Fruit fly (Drosophila melanogaster) whole organism, embryonic: ENCODE measurements around the gene tws.

Experiments
- Adf1 ChIP-seq: fragments of 200-800 bp; sonication (Bioruptor generic); IDR thresholded peaks from 2 replicates; pipeline ENCODE4 v1.3.6; 2022; ENCODE audit warnings: missing biosample characterization, missing genetic modification characterization
- BtbVII ChIP-seq: fragments of 200-800 bp; sonication (Bioruptor generic); optimal IDR thresholded peaks from 3 replicates; lab custom pipeline; 2017; ENCODE audit warnings: missing biosample characterization, mild to moderate bottlenecking, missing genetic modification characterization
- CG10147 ChIP-seq: fragments of 200-800 bp; sonication (Bioruptor generic); optimal IDR thresholded peaks from 2 replicates; lab custom pipeline; 2019; ENCODE audit warnings: missing biosample characterization, mild to moderate bottlenecking, missing genetic modification characterization, moderate library complexity
- CG10543 ChIP-seq: fragments of 200-800 bp; sonication (Bioruptor generic); optimal IDR thresholded peaks from 3 replicates; lab custom pipeline; 2017; ENCODE audit warnings: missing biosample characterization, mild to moderate bottlenecking, missing genetic modification characterization, moderate library complexity
- CG12104 ChIP-seq: fragments of 200-800 bp; sonication (Bioruptor generic); optimal IDR thresholded peaks from 3 replicates; lab custom pipeline; 2016; ENCODE audit warnings: missing biosample characterization, missing genetic modification characterization
- CG13775 ChIP-seq: fragments of 200-800 bp; sonication (Bioruptor generic); optimal IDR thresholded peaks from 3 replicates; lab custom pipeline; 2017; ENCODE audit warnings: missing biosample characterization, mild to moderate bottlenecking, missing genetic modification characterization
- CG15269 ChIP-seq: fragments of 200-800 bp; sonication (Bioruptor generic); optimal IDR thresholded peaks from 2 replicates; lab custom pipeline; 2018; ENCODE audit warnings: missing biosample characterization, mild to moderate bottlenecking, missing genetic modification characterization, moderate library complexity
- CG16815 ChIP-seq: fragments of 200-800 bp; sonication (Bioruptor generic); optimal IDR thresholded peaks from 3 replicates; lab custom pipeline; 2017; ENCODE audit warnings: missing biosample characterization, mild to moderate bottlenecking, missing genetic modification characterization
- CG16863 ChIP-seq: fragments of 200-800 bp; sonication (Bioruptor generic); optimal IDR thresholded peaks from 3 replicates; lab custom pipeline; 2016; ENCODE audit warnings: missing biosample characterization, missing genetic modification characterization
- CG18011 ChIP-seq: fragments of 200-800 bp; sonication (Bioruptor generic); optimal IDR thresholded peaks from 2 replicates; lab custom pipeline; 2017; ENCODE audit warnings: missing biosample characterization, missing genetic modification characterization, mild to moderate bottlenecking, moderate library complexity, missing genotype
- CG2202 ChIP-seq: fragments of 200-800 bp; sonication (Bioruptor generic); optimal IDR thresholded peaks from 2 replicates; lab custom pipeline; 2018; ENCODE audit warnings: missing biosample characterization, mild to moderate bottlenecking, missing genetic modification characterization
- CG3163 ChIP-seq: fragments of 200-800 bp; sonication (Bioruptor generic); optimal IDR thresholded peaks from 3 replicates; lab custom pipeline; 2016; ENCODE audit warnings: missing biosample characterization, missing genetic modification characterization
- CG4282 ChIP-seq: fragments of 200-800 bp; sonication (Bioruptor generic); optimal IDR thresholded peaks from 2 replicates; lab custom pipeline; 2016; ENCODE audit warnings: missing biosample characterization, missing genetic modification characterization
- CG4854 ChIP-seq: fragments of 200-800 bp; sonication (Bioruptor generic); optimal IDR thresholded peaks from 2 replicates; lab custom pipeline; 2016; ENCODE audit warnings: missing biosample characterization, missing genetic modification characterization, inconsistent platforms
- CG6175 ChIP-seq: fragments of 200-800 bp; sonication (Bioruptor generic); IDR thresholded peaks from 3 replicates; pipeline ENCODE4 v1.3.6; 2022; ENCODE audit warnings: missing biosample characterization, missing genetic modification characterization
- CG6689 ChIP-seq: fragments of 200-800 bp; sonication (Bioruptor generic); IDR thresholded peaks from 2 replicates; pipeline ENCODE4 v1.3.6; 2022; ENCODE audit warnings: missing biosample characterization, missing genetic modification characterization
- CG7839 ChIP-seq: fragments of 200-800 bp; sonication (Bioruptor generic); optimal IDR thresholded peaks from 3 replicates; lab custom pipeline; 2018; ENCODE audit warnings: missing biosample characterization, mild to moderate bottlenecking, missing genetic modification characterization, moderate library complexity
- GATAe ChIP-seq: fragments of 200-800 bp; sonication (Bioruptor generic); conservative IDR thresholded peaks from 2 replicates; pipeline ENCODE4 v1.3.6; 2022; ENCODE audit warnings: missing biosample characterization, missing genetic modification characterization
- HLH4C ChIP-seq: fragments of 200-800 bp; sonication (Bioruptor generic); IDR thresholded peaks from 3 replicates; pipeline ENCODE4 v1.3.6; 2022; ENCODE audit warnings: missing biosample characterization, missing genetic modification characterization; ENCODE audit not compliant: partially characterized antibody
- Hsf ChIP-seq: fragments of 200-800 bp; sonication (Bioruptor generic); optimal IDR thresholded peaks from 3 replicates; lab custom pipeline; 2016; ENCODE audit warnings: missing biosample characterization, missing genetic modification characterization
- Myb ChIP-seq: fragments of 200-800 bp; sonication (Bioruptor generic); optimal IDR thresholded peaks from 2 replicates; lab custom pipeline; 2016; ENCODE audit warnings: missing biosample characterization, missing genetic modification characterization
- Oli ChIP-seq: fragments of 200-800 bp; sonication (Bioruptor generic); optimal IDR thresholded peaks from 2 replicates; lab custom pipeline; 2018; ENCODE audit warnings: missing biosample characterization, mild to moderate bottlenecking, missing genetic modification characterization, moderate library complexity
- Optix ChIP-seq: fragments of 200-800 bp; sonication (Bioruptor generic); IDR thresholded peaks from 3 replicates; pipeline ENCODE4 v1.3.6; 2022; ENCODE audit warnings: missing biosample characterization, missing genetic modification characterization
- Vsx1 ChIP-seq: fragments of 200-800 bp; sonication (Bioruptor generic); optimal IDR thresholded peaks from 2 replicates; lab custom pipeline; 2017; ENCODE audit warnings: missing biosample characterization, mild to moderate bottlenecking, missing genetic modification characterization, missing genetic modification reagents
- Xbp1 ChIP-seq: fragments of 200-800 bp; sonication (Bioruptor generic); optimal IDR thresholded peaks from 3 replicates; lab custom pipeline; 2016; ENCODE audit warnings: missing biosample characterization, mild to moderate bottlenecking, missing genetic modification characterization
- aop ChIP-seq: fragments of 200-800 bp; sonication (Bioruptor generic); IDR thresholded peaks from 2 replicates; pipeline ENCODE4 v1.3.6; 2022; ENCODE audit warnings: missing biosample characterization, missing genetic modification characterization
- bowl ChIP-seq: fragments of 200-800 bp; sonication (Bioruptor generic); IDR thresholded peaks from 2 replicates; pipeline ENCODE4 v1.3.6; 2022; ENCODE audit warnings: missing biosample characterization, missing genetic modification characterization
- bsh ChIP-seq, 2 experiments: fragments of 200-800 bp; sonication (Bioruptor generic); optimal IDR thresholded peaks; 2 replicates each; lab custom pipeline; 2017 to 2018; ENCODE audit warnings: mild to moderate bottlenecking in 2 of 2, missing biosample characterization in 2 of 2, missing genetic modification characterization in 2 of 2, moderate library complexity in 1 of 2
- cato ChIP-seq: fragments of 200-800 bp; sonication (Bioruptor generic); optimal IDR thresholded peaks from 2 replicates; lab custom pipeline; 2016; ENCODE audit warnings: missing biosample characterization, missing genetic modification characterization, borderline replicate concordance
- croc ChIP-seq: fragments of 200-800 bp; sonication (Bioruptor generic); conservative IDR thresholded peaks from 3 replicates; pipeline ENCODE4 v1.3.6; 2022; ENCODE audit warnings: missing biosample characterization, missing genetic modification characterization
- dimm ChIP-seq: fragments of 200-800 bp; sonication (Bioruptor generic); IDR thresholded peaks from 2 replicates; pipeline ENCODE4 v1.3.6; 2022; ENCODE audit warnings: missing biosample characterization, missing genetic modification characterization
- dpn ChIP-seq, 2 experiments: fragments of 200-800 bp; sonication (Bioruptor generic); optimal IDR thresholded peaks; 3 replicates each; lab custom pipeline; 2016; ENCODE audit warnings: missing biosample characterization in 2 of 2, missing genetic modification characterization in 2 of 2
- grau ChIP-seq: fragments of 200-800 bp; optimal IDR thresholded peaks from 3 replicates; lab custom pipeline; 2019; ENCODE audit warnings: missing biosample characterization, mild to moderate bottlenecking, missing genetic modification characterization, moderate library complexity
- grn ChIP-seq: fragments of 200-800 bp; sonication (Bioruptor generic); optimal IDR thresholded peaks from 3 replicates; lab custom pipeline; 2017; ENCODE audit warnings: missing biosample characterization, missing genetic modification characterization
- h ChIP-seq: fragments of >200 bp; optimal IDR thresholded peaks from 2 replicates; lab custom pipeline; 2017
- inv ChIP-seq: fragments of 200-800 bp; sonication (Bioruptor generic); IDR thresholded peaks from 2 replicates; pipeline ENCODE4 v1.3.6; 2022; ENCODE audit warnings: missing biosample characterization, missing genetic modification characterization; ENCODE audit not compliant: partially characterized antibody
- jigr1 ChIP-seq: fragments of 200-800 bp; sonication (Bioruptor generic); IDR thresholded peaks from 3 replicates; pipeline ENCODE4 v1.3.6; 2022; ENCODE audit warnings: missing biosample characterization, missing genetic modification characterization
- ken ChIP-seq: fragments of 200-800 bp; sonication (Bioruptor generic); IDR thresholded peaks from 3 replicates; pipeline ENCODE4 v1.3.6; 2022; ENCODE audit warnings: missing biosample characterization, missing genetic modification characterization
- lab ChIP-seq: fragments of 200-800 bp; sonication (Bioruptor generic); optimal IDR thresholded peaks from 3 replicates; lab custom pipeline; 2017; ENCODE audit warnings: missing biosample characterization, missing genetic modification characterization, mild to moderate bottlenecking, moderate library complexity, missing genetic modification reagents
- nom ChIP-seq: fragments of 200-800 bp; sonication (Bioruptor generic); optimal IDR thresholded peaks from 2 replicates; lab custom pipeline; 2017; ENCODE audit warnings: missing biosample characterization, missing genetic modification characterization, mild to moderate bottlenecking, moderate library complexity, missing genetic modification reagents
- peb ChIP-seq: fragments of 200-800 bp; sonication (Bioruptor generic); IDR thresholded peaks from 2 replicates; pipeline ENCODE4 v1.3.6; 2022; ENCODE audit warnings: missing biosample characterization, missing genetic modification characterization
- sisA ChIP-seq: fragments of 200-800 bp; sonication (Bioruptor generic); IDR thresholded peaks from 2 replicates; pipeline ENCODE4 v1.3.6; 2022; ENCODE audit warnings: missing biosample characterization, missing genetic modification characterization
- slbo ChIP-seq: fragments of 200-800 bp; sonication (Bioruptor generic); IDR thresholded peaks from 2 replicates; pipeline ENCODE4 v1.3.6; 2022; ENCODE audit warnings: missing biosample characterization, missing genetic modification characterization
- sna ChIP-seq: fragments of 200-800 bp; sonication (Bioruptor generic); IDR thresholded peaks from 2 replicates; pipeline ENCODE4 v1.3.6; 2022; ENCODE audit warnings: missing biosample characterization, missing genetic modification characterization; ENCODE audit not compliant: partially characterized antibody
- tgo ChIP-seq: fragments of 200-800 bp; sonication (Bioruptor generic); IDR thresholded peaks from 3 replicates; pipeline ENCODE4 v1.3.6; 2022; ENCODE audit warnings: missing biosample characterization, missing genetic modification characterization
- tna ChIP-seq: fragments of 200-800 bp; sonication (Bioruptor generic); IDR thresholded peaks from 2 replicates; pipeline ENCODE4 v1.3.6; 2022; ENCODE audit warnings: missing biosample characterization, missing genetic modification characterization; ENCODE audit not compliant: partially characterized antibody
- z ChIP-seq: fragments of 200-800 bp; sonication (Bioruptor generic); IDR thresholded peaks from 3 replicates; pipeline ENCODE4 v1.3.6; 2022; ENCODE audit warnings: missing biosample characterization, missing genetic modification characterization
- zen ChIP-seq: fragments of 200-800 bp; sonication (Bioruptor generic); optimal IDR thresholded peaks from 3 replicates; lab custom pipeline; 2018; ENCODE audit warnings: missing biosample characterization, mild to moderate bottlenecking, missing genetic modification characterization, moderate library complexity

tws gene

dm6 chr3R:10176927-10177511 lies 37.4 kb upstream of the tws start:
- TF ChIP-seq CG10543 (no peak), bsh (GFP tag; optimal IDR thresholded peaks at IDR 0.05; lab: Kevin White, UChicago) (peak in 1 of 2 experiments; percentile 23), croc (no peak), nom (GFP tag; lab: Kevin White, UChicago) (peak; percentile 23), CG16815 (GFP tag; lab: Kevin White, UChicago) (no peak), grau (peak; percentile 67), cato (GFP tag; lab: Kevin White, UChicago) (no peak)

- TF ChIP-seq Vsx1 (GFP tag; lab: Kevin White, UChicago), result peak; percentile 87
- TF ChIP-seq zen, result peak; percentile 92
- TF ChIP-seq CG15269 (tag; lab: Kevin White, UChicago), result peak; percentile 95
- peak; percentile 93 for TF ChIP-seq tgo (GFP tag; lab: Robert Waterston, UW)
- TF ChIP-seq HLH4C (GFP tag; lab: Robert Waterston, UW), result peak; percentile 47; the same call in 2 of the 3 replicates
- peak; percentile 35 for TF ChIP-seq CG16863
- TF ChIP-seq Hsf (GFP tag; lab: Kevin White, UChicago), result peak; percentile 74
- TF ChIP-seq aop (GFP tag; lab: Robert Waterston, UW), result peak; percentile 100
- peak; percentile 76 for TF ChIP-seq peb
- TF ChIP-seq Xbp1 (GFP tag; lab: Kevin White, UChicago), result peak; percentile 92
- TF ChIP-seq CG10147 (GFP tag; lab: Kevin White, UChicago), result peak; percentile 93
- peak; percentile 66 for TF ChIP-seq dimm (GFP tag; lab: Robert Waterston, UW)
- peak; percentile 21 for TF ChIP-seq CG3163 (GFP tag; lab: Kevin White, UChicago)
- TF ChIP-seq lab (GFP tag; lab: Kevin White, UChicago), result peak; percentile 96
- TF ChIP-seq CG18011, result peak; percentile 77
- TF ChIP-seq CG2202 (tag; lab: Kevin White, UChicago), result peak; percentile 79
- TF ChIP-seq Adf1, result peak; percentile 75
- no peak for TF ChIP-seq tna (GFP tag; lab: Robert Waterston, UW)
- TF ChIP-seq z, result peak; percentile 85
- TF ChIP-seq slbo (GFP tag; lab: Robert Waterston, UW), result peak; percentile 96
- TF ChIP-seq sisA (GFP tag; lab: Robert Waterston, UW), result peak; percentile 91
- TF ChIP-seq CG13775 (GFP tag; lab: Kevin White, UChicago), result peak; percentile 90
- peak; percentile 96 for TF ChIP-seq GATAe (GFP tag; lab: Robert Waterston, UW)
- TF ChIP-seq bowl (GFP tag; lab: Robert Waterston, UW), result peak; percentile 77; the same call in 1 of the 2 replicates
- peak; percentile 65 for TF ChIP-seq grn (GFP tag; lab: Kevin White, UChicago)
- peak; percentile 86 for TF ChIP-seq CG6175 (GFP tag; lab: Robert Waterston, UW)
- TF ChIP-seq inv (GFP tag; lab: Robert Waterston, UW), result peak; percentile 72
- TF ChIP-seq CG4854 (GFP tag; lab: Kevin White, UChicago), result peak; percentile 65
- TF ChIP-seq CG7839 (tag; lab: Kevin White, UChicago), result peak; percentile 94
- TF ChIP-seq jigr1 (GFP tag; lab: Robert Waterston, UW), result peak; percentile 45; the same call in 1 of the 3 replicates
- peak; percentile 92 for TF ChIP-seq CG6689 (GFP tag; lab: Robert Waterston, UW)
- peak; percentile 26 for TF ChIP-seq CG4282 (GFP tag; lab: Kevin White, UChicago)
- peak; percentile 75 to 89 for TF ChIP-seq dpn (GFP tag; optimal IDR thresholded peaks at IDR 0.05; lab: Kevin White, UChicago)
- TF ChIP-seq Oli (tag; lab: Kevin White, UChicago), result peak; percentile 90
- TF ChIP-seq CG12104, result peak; percentile 67
- TF ChIP-seq ken (GFP tag; lab: Robert Waterston, UW), result peak; percentile 91
- no peak for TF ChIP-seq sna (GFP tag; lab: Robert Waterston, UW)
- peak; percentile 90 for TF ChIP-seq BtbVII (GFP tag; lab: Kevin White, UChicago)
- TF ChIP-seq h (lab: Kevin White, UChicago), result no peak
- peak; percentile 82 for TF ChIP-seq Optix
- peak; percentile 17 for TF ChIP-seq Myb
These were observed 30.8 kb upstream of the tws start, which contains the start of gene Best1 for dm6 chr3R:10170356-10170876. Best1 (minus strand) TSS chr3R:10170487.
